Fruit fly (Drosophila melanogaster) whole organism, adult: ENCODE data around the gene pnt.

Source experiments
- CG33017 ChIP-seq: fragments of 200-800 bp; sonication (Bioruptor generic); optimal IDR thresholded peaks from 2 replicates; lab custom pipeline; 2018; ENCODE audit warnings: missing biosample characterization, mild to moderate bottlenecking, missing genetic modification characterization, moderate library complexity
- Clk ChIP-seq: fragments of 200-800 bp; sonication (Bioruptor generic); optimal IDR thresholded peaks from 2 replicates; lab custom pipeline; 2017; ENCODE audit warnings: missing biosample characterization, missing genetic modification characterization
- Hr96 ChIP-seq: fragments of 200-800 bp; sonication (Bioruptor generic); optimal IDR thresholded peaks from 2 replicates; lab custom pipeline; 2016; ENCODE audit warnings: missing biosample characterization, missing genetic modification characterization
- kay ChIP-seq: fragments of 200-800 bp; sonication (Bioruptor generic); peaks from one replicate; lab custom pipeline; 2016; ENCODE audit warnings: missing biosample characterization, missing genetic modification characterization, borderline replicate concordance
- ovo ChIP-seq: fragments of 200-800 bp; sonication (Bioruptor generic); optimal IDR thresholded peaks from 2 replicates; lab custom pipeline; 2016; ENCODE audit warnings: missing biosample characterization, missing genetic modification characterization

dm6 chr3R:23323639-23324350 lies 22.2 kb downstream of the pnt start:
- TF ChIP-seq Hr96 (GFP tag; lab: Kevin White, UChicago) (no peak), Clk (GFP tag; lab: Kevin White, UChicago) (no peak), ovo (GFP tag; lab: Kevin White, UChicago) (no peak), kay (GFP tag; lab: Kevin White, UChicago) (no peak), CG33017 (tag; lab: Kevin White, UChicago) (no peak)
